Fruit fly (Drosophila melanogaster) whole organism, prepupa: ENCODE data around the gene CG15498.

Experiments
- Blimp-1 ChIP-seq: fragments of 200-800 bp; sonication (Bioruptor generic); optimal IDR thresholded peaks from 3 replicates; lab custom pipeline; 2017; ENCODE audit warnings: missing biosample characterization, missing genetic modification characterization, mild to moderate bottlenecking, moderate library complexity, missing genetic modification reagents
- CG10631 ChIP-seq: fragments of 200-800 bp; sonication (Bioruptor generic); optimal IDR thresholded peaks from 2 replicates; lab custom pipeline; 2016; ENCODE audit warnings: missing biosample characterization, missing genetic modification characterization
- CG10669 ChIP-seq: fragments of 200-800 bp; sonication (Bioruptor generic); optimal IDR thresholded peaks from 3 replicates; lab custom pipeline; 2018; ENCODE audit warnings: missing biosample characterization, mild to moderate bottlenecking, missing genetic modification characterization, moderate library complexity
- CG11294 ChIP-seq: fragments of 200-800 bp; sonication (Bioruptor generic); IDR thresholded peaks from 2 replicates; pipeline ENCODE4 v1.3.6; 2022; ENCODE audit warnings: missing biosample characterization, missing genetic modification characterization
- CG11762 ChIP-seq: fragments of 200-800 bp; sonication (Bioruptor generic); optimal IDR thresholded peaks from 3 replicates; lab custom pipeline; 2016; ENCODE audit warnings: missing biosample characterization, missing genetic modification characterization; ENCODE audit not compliant: insufficient read depth
- CG11902 ChIP-seq: fragments of 200-800 bp; sonication (Bioruptor generic); optimal IDR thresholded peaks from 3 replicates; lab custom pipeline; 2016; ENCODE audit warnings: missing biosample characterization, missing genetic modification characterization
- CG15336 ChIP-seq: fragments of 200-800 bp; sonication (Bioruptor generic); IDR thresholded peaks from 2 replicates; pipeline ENCODE4 v1.3.6; 2022; ENCODE audit warnings: missing biosample characterization, missing genetic modification characterization
- CG1621 ChIP-seq: fragments of 200-800 bp; sonication (Bioruptor generic); optimal IDR thresholded peaks from 3 replicates; lab custom pipeline; 2018; ENCODE audit warnings: missing biosample characterization, mild to moderate bottlenecking, missing genetic modification characterization
- CG3032 ChIP-seq: fragments of 200-800 bp; optimal IDR thresholded peaks from 2 replicates; lab custom pipeline; 2019; ENCODE audit warnings: missing biosample characterization, mild to moderate bottlenecking, missing genetic modification characterization, moderate library complexity
- CG3919 ChIP-seq: fragments of 200-800 bp; sonication (Bioruptor generic); optimal IDR thresholded peaks from 3 replicates; lab custom pipeline; 2016; ENCODE audit warnings: missing biosample characterization, missing genetic modification characterization
- CG6163 ChIP-seq: fragments of 200-800 bp; sonication (Bioruptor generic); IDR thresholded peaks from 3 replicates; pipeline ENCODE4 v1.3.6; 2022; ENCODE audit warnings: missing biosample characterization, missing genetic modification characterization
- CG6792 ChIP-seq: fragments of 200-800 bp; sonication (Bioruptor generic); optimal IDR thresholded peaks from 3 replicates; lab custom pipeline; 2016; ENCODE audit warnings: missing biosample characterization, missing genetic modification characterization
- CG6808 ChIP-seq: fragments of 200-800 bp; sonication (Bioruptor generic); optimal IDR thresholded peaks from 3 replicates; lab custom pipeline; 2017; ENCODE audit warnings: missing biosample characterization, missing genetic modification characterization, mild to moderate bottlenecking, moderate library complexity, missing genetic modification reagents
- CG7368 ChIP-seq: fragments of 200-800 bp; sonication (Bioruptor generic); optimal IDR thresholded peaks from 3 replicates; lab custom pipeline; 2016; ENCODE audit warnings: missing biosample characterization, missing genetic modification characterization
- CG8119 ChIP-seq: fragments of 200-800 bp; sonication (Bioruptor generic); IDR thresholded peaks from 3 replicates; pipeline ENCODE4 v1.3.6; 2022; ENCODE audit warnings: missing biosample characterization, missing genetic modification characterization
- CG8319 ChIP-seq: fragments of 200-800 bp; sonication (Bioruptor generic); optimal IDR thresholded peaks from 3 replicates; lab custom pipeline; 2016; ENCODE audit warnings: missing biosample characterization, missing genetic modification characterization
- Eip75B ChIP-seq: fragments of 200-800 bp; sonication (Bioruptor generic); optimal IDR thresholded peaks from 3 replicates; lab custom pipeline; 2016; ENCODE audit warnings: missing biosample characterization, missing genetic modification characterization
- Eip78C ChIP-seq: fragments of 200-800 bp; sonication (Bioruptor generic); peaks from one replicate; lab custom pipeline; 2016; ENCODE audit warnings: missing biosample characterization, missing genetic modification characterization
- Eip93F ChIP-seq: fragments of 200-800 bp; sonication (Bioruptor generic); optimal IDR thresholded peaks from 2 replicates; lab custom pipeline; 2016; ENCODE audit warnings: missing biosample characterization, mild to moderate bottlenecking, missing genetic modification characterization
- Ets21C ChIP-seq: fragments of 200-800 bp; sonication (Bioruptor generic); optimal IDR thresholded peaks from 3 replicates; lab custom pipeline; 2016; ENCODE audit warnings: missing biosample characterization, missing genetic modification characterization
- Gug ChIP-seq: fragments of 200-800 bp; sonication (Bioruptor generic); IDR thresholded peaks from 2 replicates; pipeline ENCODE4 v1.3.6; 2022; ENCODE audit warnings: missing biosample characterization, missing genetic modification characterization
- Hr38 ChIP-seq: sonication (Bioruptor generic); optimal IDR thresholded peaks from 2 replicates; lab custom pipeline; 2016; ENCODE audit warnings: missing biosample characterization, missing genetic modification characterization
- Hr39 ChIP-seq: fragments of 200-800 bp; sonication (Bioruptor generic); optimal IDR thresholded peaks from 2 replicates; lab custom pipeline; 2016; ENCODE audit warnings: missing biosample characterization, missing genetic modification characterization
- Hr4 ChIP-seq: fragments of 200-800 bp; sonication (Bioruptor generic); optimal IDR thresholded peaks from 3 replicates; lab custom pipeline; 2016; ENCODE audit warnings: missing biosample characterization, missing genetic modification characterization
- Lpt ChIP-seq: fragments of 200-800 bp; sonication (Bioruptor generic); optimal IDR thresholded peaks from 3 replicates; lab custom pipeline; 2016; ENCODE audit warnings: missing biosample characterization, missing genetic modification characterization
- Met ChIP-seq: fragments of 200-800 bp; sonication (Bioruptor generic); optimal IDR thresholded peaks from 3 replicates; lab custom pipeline; 2016; ENCODE audit warnings: missing biosample characterization, missing genetic modification characterization
- OdsH ChIP-seq: fragments of 200-800 bp; sonication (Bioruptor generic); optimal IDR thresholded peaks from 3 replicates; lab custom pipeline; 2016; ENCODE audit warnings: missing biosample characterization, missing genetic modification characterization
- Smox ChIP-seq: fragments of 200-800 bp; sonication (Bioruptor generic); optimal IDR thresholded peaks from 3 replicates; lab custom pipeline; 2016; ENCODE audit warnings: missing biosample characterization, missing genetic modification characterization
- Sox102F ChIP-seq: fragments of 200-800 bp; sonication (Bioruptor generic); optimal IDR thresholded peaks from 2 replicates; lab custom pipeline; 2016; ENCODE audit warnings: missing biosample characterization, mild to moderate bottlenecking, missing genetic modification characterization
- Sox14 ChIP-seq: fragments of 200-800 bp; sonication (Bioruptor generic); optimal IDR thresholded peaks from 3 replicates; lab custom pipeline; 2016; ENCODE audit warnings: missing biosample characterization, missing genetic modification characterization
- Sox15 ChIP-seq: fragments of 200-800 bp; sonication (Bioruptor generic); optimal IDR thresholded peaks from 3 replicates; lab custom pipeline; 2016; ENCODE audit warnings: missing biosample characterization, missing genetic modification characterization
- achi ChIP-seq: fragments of 200-800 bp; sonication (Bioruptor generic); optimal IDR thresholded peaks from 3 replicates; lab custom pipeline; 2016; ENCODE audit warnings: missing biosample characterization, missing genetic modification characterization
- acj6 ChIP-seq: fragments of 200-800 bp; sonication (Bioruptor generic); optimal IDR thresholded peaks from 3 replicates; lab custom pipeline; 2016; ENCODE audit warnings: missing biosample characterization, missing genetic modification characterization
- cyc ChIP-seq: fragments of 200-800 bp; sonication (Bioruptor generic); optimal IDR thresholded peaks from 3 replicates; lab custom pipeline; 2016; ENCODE audit warnings: missing biosample characterization, missing genetic modification characterization
- dsx ChIP-seq: fragments of 200-800 bp; optimal IDR thresholded peaks from 3 replicates; lab custom pipeline; 2019; ENCODE audit warnings: missing biosample characterization, mild to moderate bottlenecking, missing genetic modification characterization, moderate library complexity; ENCODE audit not compliant: poor library complexity, severe bottlenecking
- eg ChIP-seq: fragments of 200-800 bp; sonication (Bioruptor generic); IDR thresholded peaks from 3 replicates; pipeline ENCODE4 v1.3.6; 2022; ENCODE audit warnings: missing biosample characterization, missing genetic modification characterization
- esn ChIP-seq: fragments of 200-800 bp; sonication (Bioruptor generic); optimal IDR thresholded peaks from 2 replicates; lab custom pipeline; 2016; ENCODE audit warnings: missing biosample characterization, mild to moderate bottlenecking, missing genetic modification characterization, moderate library complexity
- fd59A ChIP-seq: fragments of 200-800 bp; sonication (Bioruptor generic); optimal IDR thresholded peaks from 2 replicates; lab custom pipeline; 2017; ENCODE audit warnings: missing biosample characterization, mild to moderate bottlenecking, missing genetic modification characterization, missing genetic modification reagents
- fd85E ChIP-seq: fragments of 200-800 bp; sonication (Bioruptor generic); optimal IDR thresholded peaks from 3 replicates; lab custom pipeline; 2016; ENCODE audit warnings: missing biosample characterization, missing genetic modification characterization
- fkh ChIP-seq: fragments of 200-800 bp; sonication (Bioruptor generic); optimal IDR thresholded peaks from 3 replicates; lab custom pipeline; 2017; ENCODE audit warnings: missing biosample characterization, mild to moderate bottlenecking, missing genetic modification characterization, moderate library complexity
- net ChIP-seq: fragments of 200-800 bp; sonication (Bioruptor generic); optimal IDR thresholded peaks from 3 replicates; lab custom pipeline; 2016; ENCODE audit warnings: missing biosample characterization, missing genetic modification characterization
- pdm3 ChIP-seq: fragments of 200-800 bp; sonication (Bioruptor generic); optimal IDR thresholded peaks from 3 replicates; lab custom pipeline; 2016; ENCODE audit warnings: missing biosample characterization, missing genetic modification characterization
- salr ChIP-seq, 2 experiments: fragments of 200-800 bp; sonication (Bioruptor generic); optimal IDR thresholded peaks; 3 replicates each; lab custom pipeline; 2016 to 2018; ENCODE audit warnings: missing biosample characterization in 2 of 2, missing genetic modification characterization in 2 of 2, mild to moderate bottlenecking in 1 of 2
- spab ChIP-seq: fragments of 200-800 bp; sonication (Bioruptor generic); optimal IDR thresholded peaks from 2 replicates; lab custom pipeline; 2017; ENCODE audit warnings: missing biosample characterization, mild to moderate bottlenecking, missing genetic modification characterization, missing genetic modification reagents
- svp ChIP-seq: fragments of 200-800 bp; sonication (Bioruptor generic); peaks from one replicate; lab custom pipeline; 2016; ENCODE audit warnings: missing biosample characterization, missing genetic modification characterization
- topi ChIP-seq: fragments of 200-800 bp; sonication (Bioruptor generic); optimal IDR thresholded peaks from 3 replicates; lab custom pipeline; 2016; ENCODE audit warnings: missing biosample characterization, missing genetic modification characterization
- vri ChIP-seq: fragments of 200-800 bp; sonication (Bioruptor generic); optimal IDR thresholded peaks from 3 replicates; lab custom pipeline; 2016; ENCODE audit warnings: missing biosample characterization, mild to moderate bottlenecking, missing genetic modification characterization

The CG15498 gene

dm6 chr3R:21616061-21616851, 47.3 kb upstream of the CG15498 start (continued):
- TF ChIP-seq fkh (peak; percentile 73), Smox (peak; percentile 4), Blimp-1 (GFP tag; lab: Kevin White, UChicago) (peak; percentile 23), OdsH (GFP tag; lab: Kevin White, UChicago) (no peak), spab (GFP tag; lab: Kevin White, UChicago) (no peak), topi (GFP tag; lab: Kevin White, UChicago) (no peak), Lpt (GFP tag; lab: Kevin White, UChicago) (peak; percentile 27), CG6163 (GFP tag; lab: Robert Waterston, UW) (no peak)
- TF ChIP-seq, all 60 proteins: peak for 15

DNA sequence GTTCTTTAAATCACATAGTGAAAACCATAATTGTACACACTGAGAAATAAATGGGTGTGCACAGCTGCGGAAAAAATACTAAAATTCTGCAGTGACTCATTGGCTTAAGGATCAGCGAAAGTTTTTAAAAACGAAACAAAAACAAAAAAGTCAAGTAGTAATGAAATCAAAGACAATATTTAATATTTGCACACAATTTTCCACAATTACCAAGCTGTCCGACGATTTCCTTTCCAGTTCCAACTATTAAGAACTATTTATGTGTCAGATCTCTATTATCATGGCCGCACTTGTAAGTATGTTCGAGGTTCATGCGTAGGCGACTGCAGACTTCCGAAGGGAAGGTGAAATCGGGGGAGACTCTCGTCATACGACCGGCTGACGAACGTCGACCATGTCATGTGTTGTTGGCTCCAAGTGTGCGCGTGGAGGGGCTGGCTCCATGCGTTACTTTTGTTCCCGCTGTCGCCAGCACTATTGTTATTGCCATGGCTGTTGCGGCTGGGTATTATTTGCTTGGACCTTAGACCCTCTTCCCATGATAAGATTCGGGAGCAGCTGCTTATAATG, 46.0 kb upstream of the CG15498 start:
- TF ChIP-seq topi (GFP tag; lab: Kevin White, UChicago) (peak; percentile 28), vri (no peak), Eip93F (no peak), OdsH (GFP tag; lab: Kevin White, UChicago) (peak; percentile 56), salr (GFP tag; optimal IDR thresholded peaks at IDR 0.05; lab: Kevin White, UChicago) (peak in 1 of 2 experiments; percentile 50), CG1621 (tag; lab: Kevin White, UChicago) (peak; percentile 36), CG6163 (GFP tag; lab: Robert Waterston, UW) (no peak), esn (GFP tag; lab: Kevin White, UChicago) (peak; percentile 52), Met (peak; percentile 42), net (peak; percentile 43), Sox15 (GFP tag; lab: Kevin White, UChicago) (peak; percentile 30), Hr38 (GFP tag; lab: Kevin White, UChicago) (no peak), CG11762 (GFP tag; lab: Kevin White, UChicago) (peak; percentile 25), Sox102F (peak; percentile 17), Eip75B (GFP tag; lab: Kevin White, UChicago) (peak; percentile 44), Hr4 (GFP tag; lab: Kevin White, UChicago) (peak; percentile 75), Eip78C (GFP tag; lab: Kevin White, UChicago) (peak; percentile 86), Blimp-1 (GFP tag; lab: Kevin White, UChicago) (no peak), eg (no peak), CG8119 (GFP tag; lab: Robert Waterston, UW) (no peak), Smox (no peak), Gug (no peak), CG3032 (tag; lab: Kevin White, UChicago) (peak; percentile 55), CG7368 (GFP tag; lab: Kevin White, UChicago) (no peak), fkh (no peak), Ets21C (GFP tag; lab: Kevin White, UChicago) (peak; percentile 17), CG11294 (no peak), cyc (GFP tag; lab: Kevin White, UChicago) (no peak), fd85E (GFP tag; lab: Kevin White, UChicago) (no peak), CG10631 (GFP tag; lab: Kevin White, UChicago) (peak; percentile 60), CG8319 (GFP tag; lab: Kevin White, UChicago) (no peak), svp (GFP tag; lab: Kevin White, UChicago) (peak; percentile 49), acj6 (GFP tag; lab: Kevin White, UChicago) (peak; percentile 59), Lpt (GFP tag; lab: Kevin White, UChicago) (peak; percentile 55), dsx (GFP tag; lab: Kevin White, UChicago) (peak; percentile 40), Hr39 (GFP tag; lab: Kevin White, UChicago) (peak; percentile 45), CG6792 (GFP tag; lab: Kevin White, UChicago) (peak; percentile 4), Sox14 (GFP tag; lab: Kevin White, UChicago) (peak; percentile 66), CG15336 (no peak), achi (peak; percentile 58), fd59A (GFP tag; lab: Kevin White, UChicago) (peak; percentile 45), CG3919 (peak; percentile 51), CG6808 (GFP tag; lab: Kevin White, UChicago) (peak; percentile 21), CG11902 (GFP tag; lab: Kevin White, UChicago) (no peak), CG10669 (peak; percentile 51), pdm3 (peak; percentile 71)
